Worm (Caenorhabditis elegans) whole organism, late embryonic: ENCODE results near the gene ipla-1.

Experiments used
- ceh-6 ChIP-seq: fragments of 200-800 bp; sonication (Bioruptor generic); optimal IDR thresholded peaks from 2 replicates; lab custom pipeline; 2018; ENCODE audit warnings: mild to moderate bottlenecking, missing genetic modification characterization, missing compliant biosample characterization
- dve-1 ChIP-seq: sonication (generic microtip); optimal IDR thresholded peaks from 2 replicates; lab custom pipeline; 2017; ENCODE audit warnings: antibody characterized with exemption, mild to moderate bottlenecking, missing genetic modification characterization, missing compliant biosample characterization
- elt-2 ChIP-seq: sonication (generic microtip); optimal IDR thresholded peaks from 2 replicates; lab custom pipeline; 2016; ENCODE audit warnings: missing genetic modification reagents, missing genetic modification characterization, missing compliant biosample characterization
- ets-4 ChIP-seq: sonication (generic microtip); optimal IDR thresholded peaks from 2 replicates; lab custom pipeline; 2016; ENCODE audit warnings: missing genetic modification characterization, missing compliant biosample characterization
- odd-2 ChIP-seq: sonication (generic microtip); optimal IDR thresholded peaks from 2 replicates; lab custom pipeline; 2017; ENCODE audit warnings: antibody characterized with exemption, mild to moderate bottlenecking, missing genetic modification characterization, missing compliant biosample characterization
- pqm-1 ChIP-seq: sonication (generic microtip); optimal IDR thresholded peaks from 2 replicates; lab custom pipeline; 2016; ENCODE audit warnings: missing genetic modification characterization, missing compliant biosample characterization

DNA sequence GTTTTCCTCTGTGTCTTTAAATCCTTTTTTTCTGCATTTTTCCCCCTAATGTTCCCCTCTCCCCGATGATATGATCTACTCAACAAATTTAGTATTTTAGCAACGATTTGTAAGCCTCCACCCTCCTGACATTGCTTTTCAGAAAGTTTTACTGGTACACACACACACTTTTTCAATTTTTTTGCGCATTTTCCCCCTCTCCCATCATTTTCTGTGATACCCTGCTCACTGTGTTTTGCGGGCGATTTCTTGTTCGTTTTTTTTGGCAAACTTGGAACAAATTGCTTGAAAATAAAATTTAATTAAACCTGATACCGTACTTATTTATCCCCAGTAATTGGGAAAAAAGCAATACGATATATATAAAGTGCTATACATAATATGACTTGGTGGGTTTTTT is 10.5 kb downstream of the ipla-1 start:
- TF ChIP-seq elt-2 (no peak), pqm-1 (tag; lab: Kevin White, UChicago) (no peak), odd-2 (no peak), dve-1 (tag; lab: Kevin White, UChicago) (no peak), ceh-6 (no peak), ets-4 (tag; lab: Kevin White, UChicago) (no peak)
